Worm (Caenorhabditis elegans) whole organism, L3 larva: ENCODE results near the gene C28D4.10.
"Not testable (repeated sequence)": the region's sequence is repeated elsewhere in the genome, so short reads cannot be mapped to it uniquely, and the experiment has no call there.

ENCODE experiments used
- R02D3.7 ChIP-seq: fragments of 150-350 bp; optimal IDR thresholded peaks from 2 replicates; lab custom pipeline; 2014; ENCODE audit warnings: missing biosample characterization, missing genetic modification characterization
- aly-2 ChIP-seq: fragments of 150-350 bp; optimal IDR thresholded peaks from 2 replicates; lab custom pipeline; 2014; ENCODE audit warnings: missing biosample characterization, missing genetic modification characterization
- ama-1 ChIP-seq: fragments of 150-350 bp; optimal IDR thresholded peaks from 2 replicates; lab custom pipeline; 2018
- ceh-16 ChIP-seq: sonication (generic microtip); optimal IDR thresholded peaks from 2 replicates; lab custom pipeline; 2017; ENCODE audit warnings: missing biosample characterization, missing genetic modification characterization
- ceh-28 ChIP-seq: fragments of 150-350 bp; optimal IDR thresholded peaks from 2 replicates; lab custom pipeline; 2014; ENCODE audit warnings: missing biosample characterization, missing genetic modification reagents, missing genetic modification characterization
- ceh-82 ChIP-seq: fragments of 150-350 bp; optimal IDR thresholded peaks from 2 replicates; lab custom pipeline; 2014; ENCODE audit warnings: missing biosample characterization, missing genetic modification characterization
- daf-12 ChIP-seq: fragments of 150-350 bp; optimal IDR thresholded peaks from 2 replicates; lab custom pipeline; 2014; ENCODE audit warnings: missing biosample characterization, missing genetic modification reagents, missing genetic modification characterization
- elt-1 ChIP-seq: fragments of 150-350 bp; optimal IDR thresholded peaks from 2 replicates; lab custom pipeline; 2014; ENCODE audit warnings: missing biosample characterization, missing genetic modification characterization
- elt-2 ChIP-seq: sonication (generic microtip); optimal IDR thresholded peaks from 2 replicates; lab custom pipeline; 2016; ENCODE audit warnings: missing genetic modification reagents, mild to moderate bottlenecking, missing genetic modification characterization, missing compliant biosample characterization
- elt-3 ChIP-seq, 3 experiments: fragments of 150-350 bp in 1 of 3; sonication (generic microtip) in 2 of 3; optimal IDR thresholded peaks; 2 replicates in 2 of 3; 4 replicates in 1 of 3; lab custom pipeline; 2014 to 2017; ENCODE audit warnings: missing biosample characterization in 3 of 3, missing genetic modification characterization in 3 of 3
- eor-1 ChIP-seq, 2 experiments: fragments of 150-350 bp; optimal IDR thresholded peaks; 2 replicates each; lab custom pipeline; 2014 to 2018; ENCODE audit warnings: missing biosample characterization in 2 of 2, missing genetic modification characterization in 2 of 2
- fkh-2 ChIP-seq: fragments of 150-350 bp; optimal IDR thresholded peaks from 2 replicates; lab custom pipeline; 2014; ENCODE audit warnings: missing biosample characterization, missing genetic modification reagents, missing genetic modification characterization
- fos-1 ChIP-seq: fragments of 150-350 bp; optimal IDR thresholded peaks from 2 replicates; lab custom pipeline; 2014; ENCODE audit warnings: missing biosample characterization, missing genetic modification characterization
- hmg-11 ChIP-seq: sonication (generic microtip); optimal IDR thresholded peaks from 2 replicates; lab custom pipeline; 2016; ENCODE audit warnings: missing genetic modification characterization, missing compliant biosample characterization
- lin-15B ChIP-seq: fragments of 150-350 bp; optimal IDR thresholded peaks from 2 replicates; lab custom pipeline; 2014; ENCODE audit warnings: missing biosample characterization, missing genetic modification characterization
- lin-39 ChIP-seq: fragments of 150-350 bp; optimal IDR thresholded peaks from 2 replicates; lab custom pipeline; 2018; ENCODE audit warnings: missing biosample characterization, missing genetic modification reagents, missing genetic modification characterization
- mdl-1 ChIP-seq: fragments of 150-350 bp; optimal IDR thresholded peaks from 2 replicates; lab custom pipeline; 2014; ENCODE audit warnings: missing biosample characterization, missing genetic modification characterization
- mml-1 ChIP-seq: fragments of 150-350 bp; sonication (generic microtip); optimal IDR thresholded peaks from 3 replicates; lab custom pipeline; 2014; ENCODE audit warnings: missing biosample characterization, missing genetic modification characterization
- nfya-1 ChIP-seq: sonication (generic microtip); optimal IDR thresholded peaks from 2 replicates; lab custom pipeline; 2017; ENCODE audit warnings: missing genetic modification characterization, mild to moderate bottlenecking, missing compliant biosample characterization, antibody characterized with exemption, moderate library complexity; ENCODE audit not compliant: insufficient read depth
- nhr-11 ChIP-seq: fragments of 150-350 bp; optimal IDR thresholded peaks from 2 replicates; lab custom pipeline; 2014; ENCODE audit warnings: missing biosample characterization, missing genetic modification characterization
- nhr-12 ChIP-seq: fragments of 150-350 bp; optimal IDR thresholded peaks from 2 replicates; lab custom pipeline; 2014; ENCODE audit warnings: missing biosample characterization, missing genetic modification characterization
- nhr-23 ChIP-seq: fragments of 150-350 bp; optimal IDR thresholded peaks from 2 replicates; lab custom pipeline; 2014; ENCODE audit warnings: missing biosample characterization, missing genetic modification reagents, missing genetic modification characterization
- nhr-25 ChIP-seq: sonication (generic microtip); optimal IDR thresholded peaks from 2 replicates; lab custom pipeline; 2017; ENCODE audit warnings: missing biosample characterization, missing genetic modification characterization
- nhr-43 ChIP-seq: sonication (generic microtip); optimal IDR thresholded peaks from 2 replicates; lab custom pipeline; 2016; ENCODE audit warnings: mild to moderate bottlenecking, missing genetic modification characterization, missing compliant biosample characterization; ENCODE audit not compliant: poor library complexity, severe bottlenecking
- nhr-67 ChIP-seq: fragments of 150-350 bp; optimal IDR thresholded peaks from 2 replicates; lab custom pipeline; 2014; ENCODE audit warnings: missing biosample characterization, missing genetic modification characterization
- nhr-76 ChIP-seq: fragments of 150-350 bp; sonication (generic microtip); optimal IDR thresholded peaks from 5 replicates; lab custom pipeline; 2014; ENCODE audit warnings: missing biosample characterization, missing genetic modification characterization
- nhr-77 ChIP-seq: fragments of 150-350 bp; optimal IDR thresholded peaks from 2 replicates; lab custom pipeline; 2014; ENCODE audit warnings: missing biosample characterization, missing genetic modification characterization
- pha-4 ChIP-seq: fragments of 150-350 bp; optimal IDR thresholded peaks from 2 replicates; lab custom pipeline; 2014; ENCODE audit warnings: missing biosample characterization, missing genetic modification reagents, missing genetic modification characterization
- pqm-1 ChIP-seq: fragments of 150-350 bp; optimal IDR thresholded peaks from 2 replicates; lab custom pipeline; 2017; ENCODE audit warnings: missing biosample characterization, missing genetic modification characterization, inconsistent platforms
- snpc-4 ChIP-seq: fragments of 150-350 bp; optimal IDR thresholded peaks from 2 replicates; lab custom pipeline; 2014; ENCODE audit warnings: missing biosample characterization, missing genetic modification characterization
- unc-39 ChIP-seq: sonication (generic microtip); optimal IDR thresholded peaks from 4 replicates; lab custom pipeline; 2017; ENCODE audit warnings: missing biosample characterization, missing genetic modification characterization
- unc-62 ChIP-seq: fragments of 150-350 bp; sonication (generic microtip); optimal IDR thresholded peaks from 4 replicates; lab custom pipeline; 2014; ENCODE audit warnings: missing biosample characterization, missing genetic modification reagents, missing genetic modification characterization
- zag-1 ChIP-seq: fragments of 150-350 bp; optimal IDR thresholded peaks from 2 replicates; lab custom pipeline; 2014; ENCODE audit warnings: missing biosample characterization, missing genetic modification characterization
- ztf-11 ChIP-seq: fragments of 150-350 bp; optimal IDR thresholded peaks from 2 replicates; lab custom pipeline; 2014; ENCODE audit warnings: missing biosample characterization, missing genetic modification characterization
- ztf-4 ChIP-seq: fragments of 150-350 bp; optimal IDR thresholded peaks from 2 replicates; lab custom pipeline; 2014; ENCODE audit warnings: missing biosample characterization, missing genetic modification characterization

Gene C28D4.10

ce11 chrIV:9738194-9738593, at the start of gene C28D4.10:
TSS of gene C28D4.10 (plus strand) at chrIV:9738494.
- TF ChIP-seq nhr-23 (tag; lab: Kevin White, UChicago): no peak
- TF ChIP-seq ceh-82: no peak
- TF ChIP-seq unc-62 (GFP tag; lab: Kevin White, UChicago): no peak
- TF ChIP-seq aly-2 (tag; lab: Kevin White, UChicago): no peak
- no peak for TF ChIP-seq mdl-1
- no peak for TF ChIP-seq ceh-28 (tag; lab: Kevin White, UChicago)
- no peak for TF ChIP-seq fos-1
- no peak for TF ChIP-seq nhr-76
- TF ChIP-seq zag-1 (tag; lab: Kevin White, UChicago): no peak
- TF ChIP-seq lin-39 (tag; lab: Kevin White, UChicago): no peak

DNA sequence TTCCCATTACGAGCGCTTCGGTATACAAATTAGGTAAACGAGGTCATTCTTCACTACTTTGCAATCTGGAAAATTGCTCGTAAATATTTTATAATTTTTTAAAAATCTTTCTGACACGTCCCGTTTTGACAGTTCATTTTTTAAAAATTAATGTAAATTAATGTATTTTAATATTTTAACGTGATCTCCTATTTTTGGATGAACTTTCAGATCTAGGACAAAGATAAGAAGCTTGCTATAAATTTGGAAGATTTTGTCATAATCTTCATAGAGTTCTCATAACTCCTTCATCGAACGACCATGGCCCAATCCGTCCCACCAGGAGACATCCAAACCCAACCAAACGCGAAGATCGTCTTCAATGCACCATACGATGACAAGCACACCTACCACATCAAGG, 49.6 kb upstream of the C28D4.10 start, which contains the start of gene msp-76:
TSS of gene msp-76 (plus strand) at position 301 of the 400 bp plus-strand sequence.
- not testable (repeated sequence) for TF ChIP-seq unc-39, elt-1, ztf-4 (tag; lab: Kevin White, UChicago)

DNA sequence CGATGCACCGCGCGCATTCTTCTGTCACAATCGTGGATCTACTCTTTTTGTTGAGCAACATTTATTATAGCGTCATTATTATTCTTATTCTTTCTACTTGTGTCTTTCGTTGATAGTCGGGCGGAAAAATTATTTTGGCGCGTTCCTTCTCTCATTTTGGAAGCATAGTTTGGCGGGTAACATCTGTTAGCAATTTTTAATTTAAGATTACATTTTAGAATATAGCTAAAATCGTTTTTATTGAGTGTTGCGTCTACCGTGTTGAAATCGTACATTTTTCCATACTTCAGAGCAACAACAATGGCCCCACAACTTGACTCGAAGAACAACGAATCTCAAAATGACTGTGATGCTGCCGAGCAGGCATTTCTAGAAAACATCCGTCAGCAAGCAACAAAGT, 47.6 kb upstream of the C28D4.10 start, which contains the start of gene sdz-36:
TSS of gene sdz-36 (plus strand) at position 301 of the 400 bp plus-strand sequence.
- TF ChIP-seq lin-39 (tag; lab: Kevin White, UChicago): no peak
- no peak for TF ChIP-seq elt-2
- no peak for TF ChIP-seq nhr-67 (tag; lab: Kevin White, UChicago)
- no peak for TF ChIP-seq ceh-16 (tag; lab: Kevin White, UChicago)
- TF ChIP-seq pha-4 (tag; lab: Kevin White, UChicago): no peak
- no peak for TF ChIP-seq snpc-4 (tag; lab: Kevin White, UChicago)
- TF ChIP-seq unc-39 (tag; lab: Kevin White, UChicago): no peak
- no peak for TF ChIP-seq nhr-12
- TF ChIP-seq nhr-77 (tag; lab: Kevin White, UChicago): no peak
- TF ChIP-seq pqm-1: no peak
- no peak for TF ChIP-seq nhr-25 (tag; lab: Kevin White, UChicago)
- TF ChIP-seq fkh-2 (tag; lab: Kevin White, UChicago): no peak
- no peak for TF ChIP-seq mdl-1
- no peak for TF ChIP-seq lin-15B (tag; lab: Kevin White, UChicago)
- no peak for TF ChIP-seq ztf-11
- TF ChIP-seq R02D3.7 (tag; lab: Kevin White, UChicago): no peak
- no peak for TF ChIP-seq daf-12 (tag; lab: Kevin White, UChicago)

ce11 chrIV:9692874-9693273, 45.4 kb upstream of the C28D4.10 start, which contains the start of gene twk-9:
TSS of gene twk-9 (plus strand) at chrIV:9693174.
- no peak for TF ChIP-seq ztf-4 (tag; lab: Kevin White, UChicago)
- no peak for TF ChIP-seq ztf-11
- TF ChIP-seq hmg-11: no peak
- TF ChIP-seq elt-3 (tag; optimal IDR thresholded peaks at IDR 0.05; lab: Kevin White, UChicago): no peak
- TF ChIP-seq lin-15B (tag; lab: Kevin White, UChicago): no peak
- no peak for TF ChIP-seq nfya-1 (tag; lab: Kevin White, UChicago)

- TF ChIP-seq mml-1 (tag; lab: Kevin White, UChicago) (no peak), ztf-11 (no peak), elt-2 (no peak), aly-2 (tag; lab: Kevin White, UChicago) (no peak), lin-15B (tag; lab: Kevin White, UChicago) (no peak), ama-1 (lab: Kevin White, UChicago) (no peak), ceh-16 (tag; lab: Kevin White, UChicago) (no peak), nhr-43 (tag; lab: Kevin White, UChicago) (no peak), nhr-12 (no peak), fos-1 (no peak), eor-1 (tag; optimal IDR thresholded peaks at IDR 0.05; lab: Kevin White, UChicago) (no peak), pqm-1 (no peak), nhr-11 (tag; lab: Kevin White, UChicago) (no peak)
Measured at ce11 chrIV:9696513-9696912, 41.8 kb upstream of the C28D4.10 start.
